Fruit fly (Drosophila melanogaster): ENCODE results near the gene CG6006.
A peak's percentile ranks its signal among the peaks of the same experiment; 100 is the strongest.

Gene CG6006

dm6 chr3R:16206162-16206561, 51.4 kb downstream of the CG6006 start:
- TF ChIP-seq Hr96 (GFP tag; optimal IDR thresholded peaks at IDR 0.05): no peak
- peak; percentile 9 for TF ChIP-seq CG7045 (GFP tag; optimal IDR thresholded peaks at IDR 0.05)
- TF ChIP-seq cnc (optimal IDR thresholded peaks at IDR 0.05): no peak
- peak; percentile 21 for TF ChIP-seq kay (GFP tag; ENCODE audit: borderline replicate concordance)

dm6 chr3R:16207074-16207609, 52.4 kb downstream of the CG6006 start:
- TF ChIP-seq bab1 (GFP tag; optimal IDR thresholded peaks at IDR 0.05) (peak; percentile 6), tj (GFP tag; optimal IDR thresholded peaks at IDR 0.05) (peak; percentile 48), cic (GFP tag; optimal IDR thresholded peaks at IDR 0.05) (peak; percentile 93), CG7045 (GFP tag; optimal IDR thresholded peaks at IDR 0.05) (no peak), CG12768 (GFP tag; optimal IDR thresholded peaks at IDR 0.05) (peak; percentile 61), CG1620 (GFP tag; optimal IDR thresholded peaks at IDR 0.05) (peak; percentile 20), Crg-1 (GFP tag; optimal IDR thresholded peaks at IDR 0.05) (no peak), CG33017 (tag; optimal IDR thresholded peaks at IDR 0.05) (peak; percentile 41), pad (GFP tag; optimal IDR thresholded peaks at IDR 0.05) (no peak), Clk (GFP tag; optimal IDR thresholded peaks at IDR 0.05) (peak; percentile 13), kay (GFP tag; ENCODE audit: borderline replicate concordance) (no peak), Mnt (GFP tag; optimal IDR thresholded peaks at IDR 0.05) (peak; percentile 85)

- TF ChIP-seq bab1 (GFP tag; optimal IDR thresholded peaks at IDR 0.05) (peak; percentile 27), toe (GFP tag; optimal IDR thresholded peaks at IDR 0.05) (no peak), tj (GFP tag; optimal IDR thresholded peaks at IDR 0.05) (peak; percentile 99), Crg-1 (GFP tag; optimal IDR thresholded peaks at IDR 0.05) (no peak), cnc (optimal IDR thresholded peaks at IDR 0.05) (no peak), CG11617 (GFP tag; optimal IDR thresholded peaks at IDR 0.05) (no peak)
Measured at dm6 chr3R:16208106-16208780, 53.5 kb downstream of the CG6006 start.

- TF ChIP-seq cic (GFP tag; optimal IDR thresholded peaks at IDR 0.05): no peak
- no peak for TF ChIP-seq CG1620 (GFP tag; optimal IDR thresholded peaks at IDR 0.05)
- TF ChIP-seq tj (GFP tag; optimal IDR thresholded peaks at IDR 0.05): no peak
- TF ChIP-seq Clk (GFP tag; optimal IDR thresholded peaks at IDR 0.05): no peak
Measured at dm6 chr3R:16208924-16209713, 54.3 kb downstream of the CG6006 start.

- no peak for TF ChIP-seq Mnt (GFP tag; optimal IDR thresholded peaks at IDR 0.05)
- TF ChIP-seq CG11617 (GFP tag; optimal IDR thresholded peaks at IDR 0.05): no peak
- no peak for TF ChIP-seq CG33017 (tag; optimal IDR thresholded peaks at IDR 0.05)
- no peak for TF ChIP-seq Hr96 (GFP tag; optimal IDR thresholded peaks at IDR 0.05)
- no peak for TF ChIP-seq cic (GFP tag; optimal IDR thresholded peaks at IDR 0.05)
- no peak for TF ChIP-seq tj (GFP tag; optimal IDR thresholded peaks at IDR 0.05)
- no peak for TF ChIP-seq Clk (GFP tag; optimal IDR thresholded peaks at IDR 0.05)
Measured at dm6 chr3R:16209714-16210553, 55.2 kb downstream of the CG6006 start.

dm6 chr3R:16210808-16211578, 56.2 kb downstream of the CG6006 start:
- TF ChIP-seq pad (GFP tag; optimal IDR thresholded peaks at IDR 0.05) (no peak), CG12768 (GFP tag; optimal IDR thresholded peaks at IDR 0.05) (no peak), tj (GFP tag; optimal IDR thresholded peaks at IDR 0.05) (peak; percentile 57), toe (GFP tag; optimal IDR thresholded peaks at IDR 0.05) (no peak), bab1 (GFP tag; optimal IDR thresholded peaks at IDR 0.05) (no peak)

dm6 chr3R:16211883-16212540, 57.2 kb downstream of the CG6006 start:
- TF ChIP-seq Clk (GFP tag; optimal IDR thresholded peaks at IDR 0.05): no peak
- TF ChIP-seq tj (GFP tag; optimal IDR thresholded peaks at IDR 0.05): no peak
- TF ChIP-seq Crg-1 (GFP tag; optimal IDR thresholded peaks at IDR 0.05): no peak
- no peak for TF ChIP-seq CG12768 (GFP tag; optimal IDR thresholded peaks at IDR 0.05)
- TF ChIP-seq CG7101 (tag; optimal IDR thresholded peaks at IDR 0.05): no peak
- no peak for TF ChIP-seq CG14711 (tag; optimal IDR thresholded peaks at IDR 0.05)
- no peak for TF ChIP-seq kay (GFP tag; ENCODE audit: borderline replicate concordance)
- no peak for TF ChIP-seq Hr96 (GFP tag; optimal IDR thresholded peaks at IDR 0.05)
- no peak for TF ChIP-seq CG11617 (GFP tag; optimal IDR thresholded peaks at IDR 0.05)
- no peak for TF ChIP-seq cnc (optimal IDR thresholded peaks at IDR 0.05)

All from whole organism, adult.